Worm (Caenorhabditis elegans): ENCODE measurements around the gene C18D11.10.

- TF ChIP-seq zag-1 (tag; optimal IDR thresholded peaks at IDR 0.05), result no peak
- no peak for TF ChIP-seq snpc-4 (tag; optimal IDR thresholded peaks at IDR 0.05)
- TF ChIP-seq mdl-1 (tag; optimal IDR thresholded peaks at IDR 0.05), result no peak
- TF ChIP-seq F13H6.1 (tag; optimal IDR thresholded peaks at IDR 0.05), result no peak
- no peak for TF ChIP-seq fos-1 (tag; optimal IDR thresholded peaks at IDR 0.05)
- no peak for TF ChIP-seq nhr-21 (tag; optimal IDR thresholded peaks at IDR 0.05)
Measured at ce11 chrIII:11785961-11786360, 21.6 kb upstream of the C18D11.10 start, which contains the start of gene tbx-38.
